Fruit fly (Drosophila melanogaster): ENCODE data around the gene CG6912.

- TF ChIP-seq pan (optimal IDR thresholded peaks at IDR 0.05) (no peak), usp (GFP tag; optimal IDR thresholded peaks at IDR 0.05) (no peak), EcR (GFP tag; optimal IDR thresholded peaks at IDR 0.05) (no peak), Dll (optimal IDR thresholded peaks at IDR 0.05) (no peak)
Measured at dm6 chr3R:15112232-15112631, 24.6 kb downstream of the CG6912 start.

Measured in whole organism.